Worm (Caenorhabditis elegans): Measurements from ENCODE around the gene C29F9.6.

DNA sequence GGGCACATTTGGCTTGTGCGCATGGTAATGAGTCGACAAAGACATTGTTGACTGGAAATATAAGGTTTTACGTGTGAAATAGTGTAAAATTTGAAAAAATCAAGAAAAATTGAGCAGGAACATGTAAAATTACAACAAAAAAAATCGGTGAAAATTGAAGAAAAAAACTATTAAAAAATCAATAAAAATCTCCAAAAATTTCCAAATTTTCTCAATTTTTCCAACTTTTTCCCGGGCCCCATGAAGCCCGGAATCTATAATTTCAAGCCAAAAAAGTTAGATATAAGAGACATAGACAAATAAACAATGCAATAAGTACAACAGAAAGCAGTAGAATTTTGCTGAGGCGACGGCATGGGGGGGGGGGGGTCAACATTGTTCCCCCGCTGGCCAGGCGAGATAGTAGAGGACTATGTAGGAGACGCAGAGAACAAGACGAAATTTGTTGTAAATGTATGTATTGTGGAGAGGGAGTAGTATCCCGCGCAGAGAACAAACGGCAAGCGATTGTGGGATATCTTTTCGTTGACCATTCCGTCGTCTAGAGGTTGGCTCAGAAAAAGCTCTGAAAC is 19.9 kb upstream of the C29F9.6 start, which contains the start of gene pat-4:
- TF ChIP-seq hmg-4 (GFP tag; optimal IDR thresholded peaks at IDR 0.05) (peak; percentile 61), aly-1 (tag; optimal IDR thresholded peaks at IDR 0.05) (no peak), ama-1 (optimal IDR thresholded peaks at IDR 0.05) (no peak), flt-1 (GFP tag; IDR thresholded peaks at IDR 0.05) (no peak), ceh-13 (GFP tag; optimal IDR thresholded peaks at IDR 0.05) (no peak), tbx-11 (GFP tag; IDR thresholded peaks at IDR 0.05) (no peak), ets-7 (tag; optimal IDR thresholded peaks at IDR 0.05) (no peak), pes-1 (GFP tag; IDR thresholded peaks at IDR 0.05) (no peak), tbx-37 (GFP tag; conservative IDR thresholded peaks at IDR 0.05) (no peak)

All from whole organism, early embryonic.